Worm (Caenorhabditis elegans): ENCODE data around the gene Y73F8A.26.
"Not testable (repeated sequence)": the region's sequence is repeated elsewhere in the genome, so short reads cannot be mapped to it uniquely, and the experiment has no call there.

The Y73F8A.26 gene

DNA sequence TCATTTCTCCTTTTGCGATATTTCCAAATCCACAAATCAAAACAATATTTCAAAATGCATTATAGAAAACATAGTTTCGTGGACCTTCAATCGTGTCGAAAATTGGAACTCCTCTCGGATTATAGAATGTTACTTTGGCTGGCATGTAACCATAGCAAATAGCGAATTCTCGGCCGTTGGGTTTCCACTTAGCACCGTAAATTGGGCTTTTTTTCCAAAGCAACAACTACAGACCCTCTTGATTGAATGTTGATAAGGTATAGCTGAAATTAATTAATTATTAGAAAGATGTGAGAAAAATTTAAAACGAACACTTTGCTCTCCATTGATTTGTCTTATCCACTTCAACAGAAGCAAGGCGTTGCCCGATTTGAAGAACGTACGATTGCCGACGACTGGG lies 47.9 kb downstream of the Y73F8A.26 start, which contains the start of gene Y73F8A.32:
TSS of gene Y73F8A.32 (minus strand) at position 101 of the 400 bp plus-strand sequence.
- not testable (repeated sequence) for TF ChIP-seq nfya-1 (tag; optimal IDR thresholded peaks at IDR 0.05; ENCODE audit: borderline replicate concordance, insufficient read depth); C06A6.2 (GFP tag; conservative IDR thresholded peaks at IDR 0.05); aptf-3 (GFP tag; IDR thresholded peaks at IDR 0.05)

DNA sequence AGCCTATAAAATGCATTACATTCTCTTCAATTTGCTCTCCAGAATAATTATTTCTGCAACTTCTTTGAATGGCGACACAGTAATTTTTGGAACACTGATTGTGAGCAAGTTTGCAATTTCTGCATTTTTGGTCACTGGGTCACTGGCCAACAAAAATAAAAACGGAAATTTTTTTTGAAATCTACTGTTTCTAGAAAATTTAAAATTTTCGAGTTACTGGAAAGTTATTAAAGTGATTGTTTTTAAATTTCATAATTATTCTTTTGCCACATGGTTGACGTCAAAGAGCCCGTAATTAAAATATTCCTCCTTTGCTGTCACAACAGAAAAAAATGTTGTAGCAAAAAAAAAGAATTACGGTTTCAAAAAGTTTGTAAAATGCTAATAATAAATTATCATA lies 50.2 kb downstream of the Y73F8A.26 start:
- TF ChIP-seq attf-6 (GFP tag; IDR thresholded peaks at IDR 0.05) (peak; percentile 78), snpc-4 (GFP tag; optimal IDR thresholded peaks at IDR 0.05) (peak; percentile 20), snpc-4 (tag; optimal IDR thresholded peaks at IDR 0.05) (peak in 1 of 4 experiments; percentile 89), athp-1 (tag; optimal IDR thresholded peaks at IDR 0.05) (no peak), hsf-1 (GFP tag; IDR thresholded peaks at IDR 0.05) (0 out of 2 replicates have a peak, but pooled peaks have one; percentile 19)

DNA sequence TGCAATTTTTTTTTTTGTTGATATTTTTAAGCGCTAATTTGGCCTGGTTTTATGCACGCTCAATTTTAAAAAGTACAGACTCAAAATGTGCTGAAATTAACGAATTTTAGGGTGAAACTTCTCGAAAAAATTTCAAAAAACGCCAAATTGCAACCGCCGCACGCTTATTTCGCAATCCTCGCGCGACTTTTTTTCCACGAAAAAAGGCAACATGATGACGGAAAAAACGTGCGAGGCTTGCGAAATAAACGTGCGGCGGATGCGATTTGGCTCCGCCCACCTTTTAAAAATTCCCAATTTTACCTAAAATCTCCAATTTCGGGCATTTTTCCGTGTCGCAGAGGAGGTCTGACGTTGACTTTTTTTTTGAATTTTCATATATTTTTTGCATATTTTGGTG lies 51.5 kb downstream of the Y73F8A.26 start:
- TF ChIP-seq nfyb-1 (GFP tag; IDR thresholded peaks at IDR 0.05) (0 out of 2 replicates have a peak, but pooled peaks have one; percentile 16), snpc-4 (GFP tag; optimal IDR thresholded peaks at IDR 0.05) (no peak), snpc-4 (tag; optimal IDR thresholded peaks at IDR 0.05) (peak in 3 of 4 experiments; percentile 69 to 90 (median 84)), attf-6 (GFP tag; IDR thresholded peaks at IDR 0.05) (peak; percentile 86), ceh-100 (GFP tag; IDR thresholded peaks at IDR 0.05) (no peak), cebp-2 (GFP tag; IDR thresholded peaks at IDR 0.05) (no peak), ceh-58 (GFP tag; IDR thresholded peaks at IDR 0.05) (no peak), nhr-80 (tag; optimal IDR thresholded peaks at IDR 0.05) (no peak), sdz-38 (tag; optimal IDR thresholded peaks at IDR 0.05) (no peak), ceh-91 (GFP tag; IDR thresholded peaks at IDR 0.05) (no peak), die-1 (tag; optimal IDR thresholded peaks at IDR 0.05) (no peak), madf-6 (GFP tag; IDR thresholded peaks at IDR 0.05) (0 out of 2 replicates have a peak, but pooled peaks have one; percentile 29), dpff-1 (tag; optimal IDR thresholded peaks at IDR 0.05) (no peak), egrh-3 (GFP tag; IDR thresholded peaks at IDR 0.05) (peak; percentile 6; the same call in 1 of the 2 replicates), dox-1 (GFP tag; IDR thresholded peaks at IDR 0.05) (0 out of 2 replicates have a peak, but pooled peaks have one; percentile 13), tbp1 (GFP tag; optimal IDR thresholded peaks at IDR 0.05) (peak; percentile 28), lsl-1 (GFP tag; optimal IDR thresholded peaks at IDR 0.05) (peak; percentile 20), cebp-1 (GFP tag; IDR thresholded peaks at IDR 0.05) (no peak), cebp-1 (tag; optimal IDR thresholded peaks at IDR 0.05) (peak; percentile 84)

DNA sequence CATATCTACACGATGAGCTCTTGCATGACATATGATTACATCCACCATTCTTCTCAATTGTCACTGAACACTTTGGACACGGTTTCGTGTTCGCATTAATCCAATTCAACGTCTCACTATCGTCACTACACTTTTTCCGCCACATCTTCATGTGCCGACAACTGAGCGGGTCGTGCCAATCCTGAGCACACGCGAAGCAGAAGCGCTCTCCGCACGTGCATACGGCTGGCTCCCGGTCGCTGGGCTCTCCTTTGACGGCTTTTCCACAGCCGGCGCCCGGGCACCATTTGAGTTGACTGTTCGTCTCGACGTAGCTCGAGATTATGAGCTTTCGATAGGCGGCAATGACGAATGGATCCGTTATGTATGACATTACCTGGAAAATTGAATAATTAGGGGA lies 52.3 kb downstream of the Y73F8A.26 start:
- TF ChIP-seq zfh-2 (GFP tag; conservative IDR thresholded peaks at IDR 0.05) (peak; percentile 76), attf-6 (GFP tag; IDR thresholded peaks at IDR 0.05) (peak; percentile 71), C06A6.2 (GFP tag; conservative IDR thresholded peaks at IDR 0.05) (no peak), egrh-3 (GFP tag; IDR thresholded peaks at IDR 0.05) (peak; percentile 46; the same call in 1 of the 2 replicates)

DNA sequence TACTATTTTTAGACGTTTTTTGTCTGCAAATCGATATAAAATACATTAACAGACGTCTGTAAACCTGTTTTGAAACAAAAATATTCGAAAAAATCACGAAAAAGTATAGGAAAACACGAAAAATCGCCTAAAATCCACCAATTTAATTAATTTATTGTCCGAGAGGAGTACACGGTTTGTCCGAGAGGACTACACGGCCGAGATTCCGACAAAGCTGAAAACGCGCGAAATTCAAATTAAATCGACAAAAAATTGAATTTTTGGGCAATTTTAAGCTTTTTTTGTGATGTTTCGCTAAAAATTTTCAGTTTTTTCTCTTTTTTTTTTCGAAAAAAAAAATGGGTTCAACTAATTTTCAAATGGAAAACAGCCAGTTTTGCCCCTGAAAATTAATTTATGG lies 53.0 kb downstream of the Y73F8A.26 start:
- TF ChIP-seq pha-4 (tag; optimal IDR thresholded peaks at IDR 0.05) (no peak), Y56A3A.18 (GFP tag; IDR thresholded peaks at IDR 0.05) (peak; percentile 11; the same call in 1 of the 2 replicates), ztf-6 (GFP tag; IDR thresholded peaks at IDR 0.05) (peak; percentile 59; the same call in 1 of the 2 replicates), ccch-3 (GFP tag; optimal IDR thresholded peaks at IDR 0.05) (no peak), dpl-1 (GFP tag; optimal IDR thresholded peaks at IDR 0.05) (peak; percentile 52), ztf-25 (GFP tag; IDR thresholded peaks at IDR 0.05) (0 out of 2 replicates have a peak, but pooled peaks have one; percentile 66), xnd-1 (tag; optimal IDR thresholded peaks at IDR 0.05) (peak; percentile 48), ztf-26 (tag; optimal IDR thresholded peaks at IDR 0.05) (peak; percentile 37), T26A5.8 (tag; optimal IDR thresholded peaks at IDR 0.05) (no peak), rec-8 (tag; optimal IDR thresholded peaks at IDR 0.05) (peak; percentile 80 to 81), Y53G8AR.9 (GFP tag; conservative IDR thresholded peaks at IDR 0.05) (peak; percentile 79), dox-1 (GFP tag; IDR thresholded peaks at IDR 0.05) (peak; percentile 77), lin-40 (tag; optimal IDR thresholded peaks at IDR 0.05) (peak; percentile 69), snpc-1.3 (tag; optimal IDR thresholded peaks at IDR 0.05; ENCODE audit: insufficient read depth) (peak; percentile 71), ztf-18 (tag; optimal IDR thresholded peaks at IDR 0.05) (peak; percentile 65), F49E8.2 (tag; optimal IDR thresholded peaks at IDR 0.05; ENCODE audit: insufficient read depth) (peak; percentile 72), chd-7 (tag; optimal IDR thresholded peaks at IDR 0.05) (peak; percentile 31), efl-1 (GFP tag; optimal IDR thresholded peaks at IDR 0.05) (peak; percentile 63)
